Worm (Caenorhabditis elegans) whole organism, L4/young adult: ENCODE results near the gene vap-1.

Experiments used
- W03F9.2 ChIP-seq: fragments of 150-350 bp; optimal IDR thresholded peaks from 2 replicates; lab custom pipeline; 2014; ENCODE audit warnings: missing biosample characterization, missing genetic modification characterization
- dao-5 ChIP-seq: sonication (generic microtip); optimal IDR thresholded peaks from 2 replicates; lab custom pipeline; 2016; ENCODE audit warnings: missing genotype, missing genetic modification characterization, moderate library complexity, missing compliant biosample characterization

DNA sequence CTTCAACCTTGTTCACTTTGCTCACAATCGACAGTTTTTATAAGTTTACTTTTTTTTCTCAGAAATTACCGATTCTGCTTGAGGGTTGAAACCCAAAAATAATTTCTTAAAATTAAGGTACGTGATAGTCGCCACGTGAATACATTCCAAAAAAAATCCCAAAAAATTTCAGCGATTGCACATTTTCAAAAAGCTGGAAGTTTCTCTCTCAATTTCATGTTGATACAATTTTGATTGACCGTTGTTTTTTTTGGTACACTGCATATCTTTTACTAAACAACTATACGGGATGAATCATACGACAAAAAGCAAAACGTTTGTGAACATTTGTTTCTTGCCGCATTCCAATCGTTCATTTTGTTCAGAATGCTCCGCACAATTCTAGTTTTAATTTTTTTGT lies 42.0 kb upstream of the vap-1 start, which contains the start of gene C36E6.8:
- no peak for TF ChIP-seq W03F9.2
- TF ChIP-seq dao-5 = no peak
